Fruit fly (Drosophila melanogaster) whole organism, embryonic: ENCODE results near the gene Tengl3.

ENCODE experiments used
- ATbp ChIP-seq: fragments of 200-800 bp; sonication (Bioruptor generic); optimal IDR thresholded peaks from 2 replicates; lab custom pipeline; 2017; ENCODE audit warnings: missing biosample characterization, mild to moderate bottlenecking, missing genetic modification characterization, missing genetic modification reagents
- Ada2b ChIP-seq: fragments of 200-800 bp; sonication (Bioruptor generic); IDR thresholded peaks from 2 replicates; pipeline ENCODE4 v1.3.6; 2022; ENCODE audit warnings: missing biosample characterization, missing genetic modification characterization
- CG10543 ChIP-seq: fragments of 200-800 bp; sonication (Bioruptor generic); optimal IDR thresholded peaks from 3 replicates; lab custom pipeline; 2017; ENCODE audit warnings: missing biosample characterization, mild to moderate bottlenecking, missing genetic modification characterization, moderate library complexity
- CG10654 ChIP-seq: fragments of 200-800 bp; sonication (Bioruptor generic); optimal IDR thresholded peaks from 2 replicates; lab custom pipeline; 2016; ENCODE audit warnings: missing biosample characterization, missing genetic modification characterization
- CG11093 ChIP-seq: fragments of 200-800 bp; sonication (Bioruptor generic); IDR thresholded peaks from 3 replicates; pipeline ENCODE4 v1.3.6; 2022; ENCODE audit warnings: missing biosample characterization, missing genetic modification characterization
- CG11247 ChIP-seq: fragments of 200-800 bp; sonication (Bioruptor generic); IDR thresholded peaks from 2 replicates; pipeline ENCODE4 v1.3.6; 2022; ENCODE audit warnings: missing biosample characterization, missing genetic modification characterization
- CG11398 ChIP-seq: fragments of 200-800 bp; sonication (Bioruptor generic); optimal IDR thresholded peaks from 2 replicates; lab custom pipeline; 2016; ENCODE audit warnings: missing biosample characterization, missing genetic modification characterization
- CG11695 ChIP-seq: fragments of 200-800 bp; sonication (Bioruptor generic); IDR thresholded peaks from 3 replicates; pipeline ENCODE4 v1.3.6; 2022; ENCODE audit warnings: missing biosample characterization, missing genetic modification characterization
- CG12071 ChIP-seq: fragments of 200-800 bp; sonication (Bioruptor generic); optimal IDR thresholded peaks from 3 replicates; lab custom pipeline; 2018; ENCODE audit warnings: missing biosample characterization, mild to moderate bottlenecking, missing genetic modification characterization
- CG12104 ChIP-seq: fragments of 200-800 bp; sonication (Bioruptor generic); optimal IDR thresholded peaks from 3 replicates; lab custom pipeline; 2016; ENCODE audit warnings: missing biosample characterization, missing genetic modification characterization
- CG12236 ChIP-seq: fragments of 200-800 bp; sonication (Bioruptor generic); optimal IDR thresholded peaks from 2 replicates; lab custom pipeline; 2016; ENCODE audit warnings: missing biosample characterization, missing genetic modification characterization
- CG14667 ChIP-seq: fragments of 200-800 bp; sonication (Bioruptor generic); IDR thresholded peaks from 2 replicates; pipeline ENCODE4 v1.3.6; 2022; ENCODE audit warnings: missing biosample characterization, missing genetic modification characterization
- CG15011 ChIP-seq: fragments of 200-800 bp; sonication (Bioruptor generic); optimal IDR thresholded peaks from 3 replicates; lab custom pipeline; 2018; ENCODE audit warnings: missing biosample characterization, mild to moderate bottlenecking, missing genetic modification characterization
- CG17328 ChIP-seq: fragments of 200-800 bp; sonication (Bioruptor generic); IDR thresholded peaks from 2 replicates; pipeline ENCODE4 v1.3.6; 2022; ENCODE audit warnings: missing biosample characterization, missing genetic modification characterization
- CG17385 ChIP-seq: fragments of 200-800 bp; sonication (Bioruptor generic); optimal IDR thresholded peaks from 3 replicates; lab custom pipeline; 2018; ENCODE audit warnings: missing biosample characterization, mild to moderate bottlenecking, missing genetic modification characterization
- CG18599 ChIP-seq: fragments of 200-800 bp; sonication (Bioruptor generic); optimal IDR thresholded peaks from 3 replicates; lab custom pipeline; 2017; ENCODE audit warnings: missing biosample characterization, missing genetic modification characterization, mild to moderate bottlenecking, moderate library complexity, missing genetic modification reagents
- CG2889 ChIP-seq: fragments of 200-800 bp; sonication (Bioruptor generic); IDR thresholded peaks from 3 replicates; pipeline ENCODE4 v1.3.6; 2022; ENCODE audit warnings: missing biosample characterization, missing genetic modification characterization
- CG3847 ChIP-seq: fragments of 200-800 bp; sonication (Bioruptor generic); IDR thresholded peaks from 2 replicates; pipeline ENCODE4 v1.3.6; 2022; ENCODE audit warnings: missing biosample characterization, missing genetic modification characterization
- CG3995 ChIP-seq: fragments of 200-800 bp; sonication (Bioruptor generic); optimal IDR thresholded peaks from 3 replicates; lab custom pipeline; 2016; ENCODE audit warnings: missing biosample characterization, missing genetic modification characterization
- CG4360 ChIP-seq: fragments of 200-800 bp; sonication (Bioruptor generic); IDR thresholded peaks from 2 replicates; pipeline ENCODE4 v1.3.6; 2022; ENCODE audit warnings: missing biosample characterization, missing genetic modification characterization
- CG4404 ChIP-seq: fragments of 200-800 bp; sonication (Bioruptor generic); IDR thresholded peaks from 2 replicates; pipeline ENCODE4 v1.3.6; 2022; ENCODE audit warnings: missing biosample characterization, missing genetic modification characterization
- CG4820 ChIP-seq: fragments of 200-800 bp; sonication (Bioruptor generic); optimal IDR thresholded peaks from 3 replicates; lab custom pipeline; 2016; ENCODE audit warnings: missing biosample characterization, missing genetic modification characterization
- CG5180 ChIP-seq: fragments of 200-800 bp; sonication (Bioruptor generic); optimal IDR thresholded peaks from 3 replicates; lab custom pipeline; 2017; ENCODE audit warnings: missing biosample characterization, missing genetic modification characterization, mild to moderate bottlenecking, moderate library complexity, missing genetic modification reagents
- CG5953 ChIP-seq: fragments of 200-800 bp; sonication (Bioruptor generic); IDR thresholded peaks from 2 replicates; pipeline ENCODE4 v1.3.6; 2022; ENCODE audit warnings: missing biosample characterization, missing genetic modification characterization
- CG8924 ChIP-seq: fragments of 200-800 bp; optimal IDR thresholded peaks from 3 replicates; lab custom pipeline; 2019; ENCODE audit warnings: missing biosample characterization, mild to moderate bottlenecking, missing genetic modification characterization, moderate library complexity
- CG9215 ChIP-seq: fragments of 200-800 bp; sonication (Bioruptor generic); IDR thresholded peaks from 2 replicates; pipeline ENCODE4 v1.3.6; 2022; ENCODE audit warnings: missing biosample characterization, missing genetic modification characterization
- Deaf1 ChIP-seq: fragments of 200-800 bp; optimal IDR thresholded peaks from 3 replicates; lab custom pipeline; 2019; ENCODE audit warnings: missing biosample characterization, mild to moderate bottlenecking, missing genetic modification characterization, moderate library complexity
- H2.0 ChIP-seq: fragments of 200-800 bp; sonication (Bioruptor generic); IDR thresholded peaks from 2 replicates; pipeline ENCODE4 v1.3.6; 2022; ENCODE audit warnings: missing biosample characterization, missing genetic modification characterization
- HLH4C ChIP-seq: fragments of 200-800 bp; sonication (Bioruptor generic); IDR thresholded peaks from 3 replicates; pipeline ENCODE4 v1.3.6; 2022; ENCODE audit warnings: missing biosample characterization, missing genetic modification characterization; ENCODE audit not compliant: partially characterized antibody
- HLH54F ChIP-seq: fragments of 200-800 bp; sonication (Bioruptor generic); optimal IDR thresholded peaks from 3 replicates; lab custom pipeline; 2016; ENCODE audit warnings: missing biosample characterization, missing genetic modification characterization
- HLHmδ ChIP-seq: fragments of 200-800 bp; sonication (Bioruptor generic); optimal IDR thresholded peaks from 2 replicates; lab custom pipeline; 2018; ENCODE audit warnings: missing biosample characterization, mild to moderate bottlenecking, missing genetic modification characterization, moderate library complexity
- Hr39 ChIP-seq: fragments of >200 bp; optimal IDR thresholded peaks from 2 replicates; lab custom pipeline; 2017
- Hr51 ChIP-seq, 2 experiments: fragments of 200-800 bp; sonication (Bioruptor generic); optimal IDR thresholded peaks; 2 replicates in 1 of 2; 3 replicates in 1 of 2; lab custom pipeline; 2016 to 2018; ENCODE audit warnings: missing biosample characterization in 2 of 2, missing genetic modification characterization in 2 of 2, mild to moderate bottlenecking in 1 of 2, moderate library complexity in 1 of 2
- NFAT ChIP-seq: fragments of 200-800 bp; sonication (Bioruptor generic); IDR thresholded peaks from 2 replicates; pipeline ENCODE4 v1.3.6; 2022; ENCODE audit warnings: missing biosample characterization, missing genetic modification characterization
- Nf-YA ChIP-seq: fragments of 200-800 bp; sonication (Bioruptor generic); IDR thresholded peaks from 2 replicates; pipeline ENCODE4 v1.3.6; 2022; ENCODE audit warnings: missing biosample characterization, missing genetic modification characterization
- NfI ChIP-seq: fragments of 200-800 bp; sonication (Bioruptor generic); optimal IDR thresholded peaks from 3 replicates; lab custom pipeline; 2018; ENCODE audit warnings: missing biosample characterization, mild to moderate bottlenecking, missing genetic modification characterization, moderate library complexity
- Six4 ChIP-seq: fragments of 200-800 bp; sonication (Bioruptor generic); optimal IDR thresholded peaks from 2 replicates; lab custom pipeline; 2016; ENCODE audit warnings: missing biosample characterization, missing genetic modification characterization
- cad ChIP-seq: fragments of >200 bp; optimal IDR thresholded peaks from 2 replicates; lab custom pipeline; 2017; ENCODE audit warnings: missing biosample characterization, missing genetic modification characterization
- cg ChIP-seq: fragments of 200-800 bp; sonication (Bioruptor generic); optimal IDR thresholded peaks from 3 replicates; lab custom pipeline; 2019; ENCODE audit warnings: missing biosample characterization, mild to moderate bottlenecking, missing genetic modification characterization, moderate library complexity
- chinmo ChIP-seq: fragments of 200-800 bp; sonication (Bioruptor generic); IDR thresholded peaks from 4 replicates; pipeline ENCODE4 v1.3.6; 2022; ENCODE audit warnings: missing biosample characterization, missing genetic modification characterization; ENCODE audit not compliant: partially characterized antibody
- chm ChIP-seq: fragments of 200-800 bp; sonication (Bioruptor generic); IDR thresholded peaks from 2 replicates; pipeline ENCODE4 v1.3.6; 2022; ENCODE audit warnings: missing biosample characterization, missing genetic modification characterization
- en ChIP-seq: fragments of 200-800 bp; sonication (Bioruptor generic); optimal IDR thresholded peaks from 2 replicates; lab custom pipeline; 2016; ENCODE audit warnings: missing biosample characterization, missing genetic modification characterization
- exex ChIP-seq: fragments of 200-800 bp; sonication (Bioruptor generic); optimal IDR thresholded peaks from 4 replicates; lab custom pipeline; 2018; ENCODE audit warnings: missing biosample characterization, mild to moderate bottlenecking, missing genetic modification characterization, moderate library complexity
- fd102C ChIP-seq: fragments of 200-800 bp; sonication (Bioruptor generic); optimal IDR thresholded peaks from 2 replicates; lab custom pipeline; 2018; ENCODE audit warnings: missing biosample characterization, mild to moderate bottlenecking, missing genetic modification characterization, moderate library complexity
- knrl ChIP-seq: fragments of 200-800 bp; sonication (Bioruptor generic); IDR thresholded peaks from 3 replicates; pipeline ENCODE4 v1.3.6; 2022; ENCODE audit warnings: missing biosample characterization, missing genetic modification characterization; ENCODE audit not compliant: partially characterized antibody
- nom ChIP-seq: fragments of 200-800 bp; sonication (Bioruptor generic); optimal IDR thresholded peaks from 2 replicates; lab custom pipeline; 2017; ENCODE audit warnings: missing biosample characterization, missing genetic modification characterization, mild to moderate bottlenecking, moderate library complexity, missing genetic modification reagents
- slp2 ChIP-seq: fragments of 200-800 bp; sonication (Bioruptor generic); optimal IDR thresholded peaks from 2 replicates; lab custom pipeline; 2016; ENCODE audit warnings: missing biosample characterization, missing genetic modification characterization
- so ChIP-seq: fragments of 200-800 bp; sonication (Bioruptor generic); IDR thresholded peaks from 3 replicates; pipeline ENCODE4 v1.3.6; 2022; ENCODE audit warnings: missing biosample characterization, missing genetic modification characterization
- stc ChIP-seq: fragments of 200-800 bp; sonication (Bioruptor generic); IDR thresholded peaks from 2 replicates; pipeline ENCODE4 v1.3.6; 2022; ENCODE audit warnings: missing biosample characterization, missing genetic modification characterization
- tgo ChIP-seq: fragments of 200-800 bp; sonication (Bioruptor generic); IDR thresholded peaks from 3 replicates; pipeline ENCODE4 v1.3.6; 2022; ENCODE audit warnings: missing biosample characterization, missing genetic modification characterization
- tin ChIP-seq: fragments of 200-800 bp; sonication (Bioruptor generic); optimal IDR thresholded peaks from 3 replicates; lab custom pipeline; 2016; ENCODE audit warnings: missing biosample characterization, missing genetic modification characterization

Gene Tengl3

DNA sequence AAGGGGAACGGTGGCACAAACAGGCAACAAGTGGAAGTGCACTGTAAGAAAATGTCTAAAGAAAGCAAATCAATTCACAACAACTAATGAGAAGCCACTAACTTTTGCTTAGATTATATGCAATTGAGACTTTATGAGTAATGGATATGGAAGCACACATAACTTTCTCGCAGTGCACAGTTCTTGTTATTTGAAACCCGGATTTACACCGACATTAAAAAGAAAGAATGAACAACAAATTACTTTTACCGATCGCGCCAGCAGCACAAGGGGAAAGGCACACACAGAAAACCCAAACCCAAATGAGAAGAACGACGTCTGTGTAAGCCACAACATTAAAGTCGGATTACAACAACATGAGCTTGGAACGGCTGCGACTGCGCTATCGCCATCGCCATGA is 49.0 kb downstream of the Tengl3 start (continued):
- peak; percentile 64 for TF ChIP-seq CG10654 (GFP tag; lab: Kevin White, UChicago)
- peak; percentile 79 for TF ChIP-seq CG4360
- TF ChIP-seq HLHmδ = no peak
- TF ChIP-seq CG3995 (GFP tag; lab: Kevin White, UChicago) = no peak
- TF ChIP-seq nom (GFP tag; lab: Kevin White, UChicago) = peak; percentile 10
- peak; percentile 11 for TF ChIP-seq CG5180
- peak; percentile 14; the same call in 1 of the 2 replicates for TF ChIP-seq Ada2b
- TF ChIP-seq CG5953 = no peak
- peak; percentile 84 for TF ChIP-seq tin
- no peak for TF ChIP-seq CG2889 (GFP tag; lab: Robert Waterston, UW)
- peak; percentile 52; the same call in 1 of the 2 replicates for TF ChIP-seq CG14667
- TF ChIP-seq CG17328 (GFP tag; lab: Robert Waterston, UW) = peak; percentile 85
- no peak for TF ChIP-seq Hr39 (lab: Kevin White, UChicago)
- TF ChIP-seq CG12071 (GFP tag; lab: Kevin White, UChicago) = no peak
- peak; percentile 46 for TF ChIP-seq en (GFP tag; lab: Kevin White, UChicago)
- peak in 1 of 2 experiments; percentile 27 for TF ChIP-seq Hr51 (GFP tag; optimal IDR thresholded peaks at IDR 0.05; lab: Kevin White, UChicago)
- peak; percentile 59 for TF ChIP-seq slp2 (GFP tag; lab: Kevin White, UChicago)
- peak; percentile 27 for TF ChIP-seq NfI
- peak; percentile 4 for TF ChIP-seq CG12104 (GFP tag; lab: Kevin White, UChicago)
- TF ChIP-seq CG18599 (GFP tag; lab: Kevin White, UChicago) = no peak
- no peak for TF ChIP-seq CG11247 (GFP tag; lab: Robert Waterston, UW)
- TF ChIP-seq CG3847 (GFP tag; lab: Robert Waterston, UW) = 0 out of 2 replicates have a peak, but pooled peaks have one; percentile 23
- no peak for TF ChIP-seq HLH54F (GFP tag; lab: Kevin White, UChicago)
- no peak for TF ChIP-seq knrl (GFP tag; lab: Robert Waterston, UW)
- TF ChIP-seq Nf-YA (GFP tag; lab: Robert Waterston, UW) = 0 out of 2 replicates have a peak, but pooled peaks have one; percentile 58
- no peak for TF ChIP-seq CG10543 (GFP tag; lab: Kevin White, UChicago)
- peak; percentile 45 for TF ChIP-seq CG12236
- TF ChIP-seq CG17385 = peak; percentile 17
- no peak for TF ChIP-seq NFAT
- no peak for TF ChIP-seq CG9215
- no peak for TF ChIP-seq stc (GFP tag; lab: Robert Waterston, UW)
- TF ChIP-seq cg = no peak
- peak; percentile 62 for TF ChIP-seq ATbp (GFP tag; lab: Kevin White, UChicago)
- TF ChIP-seq Six4 = peak; percentile 79
- TF ChIP-seq CG4820 (GFP tag; lab: Kevin White, UChicago) = peak; percentile 81
- TF ChIP-seq CG4404 (GFP tag; lab: Robert Waterston, UW) = peak; percentile 64; the same call in 1 of the 2 replicates
- TF ChIP-seq HLH4C = no peak
- peak; percentile 35; the same call in 1 of the 3 replicates for TF ChIP-seq tgo (GFP tag; lab: Robert Waterston, UW)
- 0 out of 3 replicates have a peak, but pooled peaks have one; percentile 39 for TF ChIP-seq CG11093 (GFP tag; lab: Robert Waterston, UW)
- peak; percentile 83; the same call in 1 of the 2 replicates for TF ChIP-seq chm
- no peak for TF ChIP-seq chinmo
- TF ChIP-seq cad (GFP tag; lab: Kevin White, UChicago) = no peak
- TF ChIP-seq CG15011 = peak; percentile 25
- TF ChIP-seq CG8924 (tag; lab: Kevin White, UChicago) = peak; percentile 69
- TF ChIP-seq fd102C (GFP tag; lab: Kevin White, UChicago) = no peak
- peak; percentile 44; the same call in 1 of the 2 replicates for TF ChIP-seq H2.0 (GFP tag; lab: Robert Waterston, UW)
- peak; percentile 47 for TF ChIP-seq CG11398 (GFP tag; lab: Kevin White, UChicago)
- no peak for TF ChIP-seq exex
- TF ChIP-seq so = no peak
- 0 out of 3 replicates have a peak, but pooled peaks have one; percentile 45 for TF ChIP-seq CG11695 (GFP tag; lab: Robert Waterston, UW)
- no peak for TF ChIP-seq Deaf1 (tag; lab: Kevin White, UChicago)
